Worm (Caenorhabditis elegans) whole organism, late embryonic: ENCODE measurements around the gene F36H5.4.

Source experiments
- F13H6.1 ChIP-seq: sonication (generic microtip); optimal IDR thresholded peaks from 2 replicates; lab custom pipeline; 2016; ENCODE audit warnings: missing genetic modification characterization, missing compliant biosample characterization
- ceh-6 ChIP-seq: fragments of 200-800 bp; sonication (Bioruptor generic); optimal IDR thresholded peaks from 2 replicates; lab custom pipeline; 2018; ENCODE audit warnings: mild to moderate bottlenecking, missing genetic modification characterization, missing compliant biosample characterization
- fkh-6 ChIP-seq: sonication (generic microtip); optimal IDR thresholded peaks from 2 replicates; lab custom pipeline; 2016; ENCODE audit warnings: missing genetic modification characterization, missing compliant biosample characterization
- hlh-15 ChIP-seq: sonication (generic microtip); optimal IDR thresholded peaks from 2 replicates; lab custom pipeline; 2016; ENCODE audit warnings: missing genetic modification characterization, missing compliant biosample characterization
- pag-3 ChIP-seq: sonication (generic microtip); optimal IDR thresholded peaks from 2 replicates; lab custom pipeline; 2016; ENCODE audit warnings: missing compliant biosample characterization, missing genetic modification characterization, borderline replicate concordance
- pha-4 ChIP-seq: fragments of 150-350 bp; optimal IDR thresholded peaks from 2 replicates; lab custom pipeline; 2018; ENCODE audit warnings: missing biosample characterization, missing genetic modification reagents, missing genetic modification characterization
- pros-1 ChIP-seq: fragments of 150-350 bp; optimal IDR thresholded peaks from 2 replicates; lab custom pipeline; 2014; ENCODE audit warnings: missing biosample characterization, missing genetic modification reagents, missing genetic modification characterization
- rnt-1 ChIP-seq: sonication (generic microtip); optimal IDR thresholded peaks from 2 replicates; lab custom pipeline; 2016; ENCODE audit warnings: missing genetic modification characterization, missing compliant biosample characterization
- unc-86 ChIP-seq: sonication (generic microtip); optimal IDR thresholded peaks from 2 replicates; lab custom pipeline; 2016; ENCODE audit warnings: missing genetic modification characterization, missing compliant biosample characterization

DNA sequence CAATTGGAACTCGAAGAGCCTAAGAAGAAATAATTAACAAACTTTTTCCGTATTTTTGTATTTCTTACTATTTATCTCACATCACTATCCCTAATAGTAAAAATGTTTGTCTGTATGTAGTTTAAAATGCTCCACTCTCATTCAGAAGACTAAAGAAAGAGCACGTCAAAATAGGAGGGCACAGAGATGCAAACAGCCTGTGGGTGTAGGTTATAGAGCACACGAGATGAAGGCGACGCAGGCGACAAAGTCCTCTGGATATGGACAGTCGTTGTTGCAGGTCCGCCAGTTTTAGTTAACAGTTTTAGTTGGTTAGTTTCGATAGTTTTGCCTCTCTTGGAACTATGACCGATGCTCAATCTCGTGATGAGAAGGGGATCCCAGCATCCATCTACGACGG lies 29.7 kb upstream of the F36H5.4 start, which contains the start of gene ceh-82:
- no peak for TF ChIP-seq rnt-1 (tag; lab: Kevin White, UChicago)
- TF ChIP-seq unc-86 (tag; lab: Kevin White, UChicago), result no peak
- no peak for TF ChIP-seq F13H6.1
- no peak for TF ChIP-seq ceh-6 (GFP tag; lab: Kevin White, UChicago)
- TF ChIP-seq hlh-15 (tag; lab: Kevin White, UChicago), result no peak
- no peak for TF ChIP-seq pha-4 (tag; lab: Kevin White, UChicago)
- no peak for TF ChIP-seq fkh-6 (tag; lab: Kevin White, UChicago)
- TF ChIP-seq pag-3, result no peak
- TF ChIP-seq pros-1 (tag; lab: Kevin White, UChicago), result no peak
